Fruit fly (Drosophila melanogaster) Kc167 (cell line): Measurements from ENCODE around the gene Lint-O.

Source experiments
- Myc ChIP-seq: fragments of >200 bp; optimal IDR thresholded peaks from 2 replicates; lab custom pipeline; 2017; ENCODE audit warnings: missing external identifiers
- Sin3A ChIP-seq: fragments of >200 bp; optimal IDR thresholded peaks from 2 replicates; lab custom pipeline; 2018; ENCODE audit warnings: missing external identifiers
- h ChIP-seq: fragments of >200 bp; optimal IDR thresholded peaks from 3 replicates; lab custom pipeline; 2018; ENCODE audit warnings: missing external identifiers
- insv ChIP-seq: fragments of >200 bp; optimal IDR thresholded peaks from 3 replicates; lab custom pipeline; 2018; ENCODE audit warnings: missing external identifiers
- psq ChIP-seq: fragments of >200 bp; optimal IDR thresholded peaks from 2 replicates; lab custom pipeline; 2017; ENCODE audit warnings: missing external identifiers

DNA sequence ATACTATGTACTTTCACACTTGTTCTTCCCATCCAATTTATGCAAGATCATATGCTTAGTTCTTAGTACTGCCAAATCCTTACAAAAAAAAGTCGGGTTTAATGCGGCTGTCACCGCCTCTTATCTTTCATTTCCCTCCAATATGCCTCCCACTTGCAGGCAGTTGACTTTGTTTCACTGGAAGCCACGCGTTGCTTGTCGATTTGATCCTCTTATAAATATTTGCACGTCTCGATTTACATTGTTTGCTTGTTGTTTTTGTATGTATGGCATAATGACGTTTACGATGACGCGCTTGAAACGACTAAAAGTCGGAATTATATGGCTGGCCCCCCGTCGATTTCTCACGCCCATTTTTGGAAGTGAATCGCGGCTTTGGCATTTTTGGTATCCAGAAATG, 49.5 kb upstream of the Lint-O start:
- TF ChIP-seq insv, result no peak
- no peak for TF ChIP-seq h
- no peak for TF ChIP-seq psq (lab: Kevin White, UChicago)
- TF ChIP-seq Myc (lab: Kevin White, UChicago), result no peak
- TF ChIP-seq Sin3A (lab: Kevin White, UChicago), result no peak
